Worm (Caenorhabditis elegans) whole organism, L3 larva: Measurements from ENCODE around the gene Y39A3B.8.

Experiments
- R02D3.7 ChIP-seq: fragments of 150-350 bp; optimal IDR thresholded peaks from 2 replicates; lab custom pipeline; 2014; ENCODE audit warnings: missing biosample characterization, missing genetic modification characterization
- ZK546.5 ChIP-seq: sonication (generic microtip); optimal IDR thresholded peaks from 2 replicates; lab custom pipeline; 2017; ENCODE audit warnings: missing biosample characterization, missing genetic modification characterization
- aly-2 ChIP-seq: fragments of 150-350 bp; optimal IDR thresholded peaks from 2 replicates; lab custom pipeline; 2014; ENCODE audit warnings: missing biosample characterization, missing genetic modification characterization
- ceh-16 ChIP-seq: sonication (generic microtip); optimal IDR thresholded peaks from 2 replicates; lab custom pipeline; 2017; ENCODE audit warnings: missing biosample characterization, missing genetic modification characterization
- ceh-82 ChIP-seq: fragments of 150-350 bp; optimal IDR thresholded peaks from 2 replicates; lab custom pipeline; 2014; ENCODE audit warnings: missing biosample characterization, missing genetic modification characterization
- ceh-9 ChIP-seq: sonication (generic microtip); optimal IDR thresholded peaks from 2 replicates; lab custom pipeline; 2018; ENCODE audit warnings: missing biosample characterization, missing genetic modification characterization
- daf-12 ChIP-seq: fragments of 150-350 bp; optimal IDR thresholded peaks from 2 replicates; lab custom pipeline; 2014; ENCODE audit warnings: missing biosample characterization, missing genetic modification reagents, missing genetic modification characterization
- egl-27 ChIP-seq: sonication (generic microtip); optimal IDR thresholded peaks from 4 replicates; lab custom pipeline; 2017; ENCODE audit warnings: missing biosample characterization, missing genetic modification reagents, missing genetic modification characterization
- egl-5 ChIP-seq: fragments of 150-350 bp; optimal IDR thresholded peaks from 2 replicates; lab custom pipeline; 2017; ENCODE audit warnings: missing biosample characterization, missing genetic modification reagents, missing genetic modification characterization, inconsistent platforms
- elt-1 ChIP-seq: fragments of 150-350 bp; optimal IDR thresholded peaks from 2 replicates; lab custom pipeline; 2014; ENCODE audit warnings: missing biosample characterization, missing genetic modification characterization
- elt-2 ChIP-seq: sonication (generic microtip); optimal IDR thresholded peaks from 2 replicates; lab custom pipeline; 2016; ENCODE audit warnings: missing genetic modification reagents, mild to moderate bottlenecking, missing genetic modification characterization, missing compliant biosample characterization
- elt-3 ChIP-seq, 3 experiments: fragments of 150-350 bp in 1 of 3; sonication (generic microtip) in 2 of 3; optimal IDR thresholded peaks; 2 replicates in 2 of 3; 4 replicates in 1 of 3; lab custom pipeline; 2014 to 2017; ENCODE audit warnings: missing biosample characterization in 3 of 3, missing genetic modification characterization in 3 of 3
- eor-1 ChIP-seq, 2 experiments: fragments of 150-350 bp; optimal IDR thresholded peaks; 2 replicates each; lab custom pipeline; 2014 to 2018; ENCODE audit warnings: missing biosample characterization in 2 of 2, missing genetic modification characterization in 2 of 2
- fkh-2 ChIP-seq: fragments of 150-350 bp; optimal IDR thresholded peaks from 2 replicates; lab custom pipeline; 2014; ENCODE audit warnings: missing biosample characterization, missing genetic modification reagents, missing genetic modification characterization
- hmg-11 ChIP-seq: sonication (generic microtip); optimal IDR thresholded peaks from 2 replicates; lab custom pipeline; 2016; ENCODE audit warnings: missing genetic modification characterization, missing compliant biosample characterization
- lin-39 ChIP-seq: fragments of 150-350 bp; optimal IDR thresholded peaks from 2 replicates; lab custom pipeline; 2018; ENCODE audit warnings: missing biosample characterization, missing genetic modification reagents, missing genetic modification characterization
- lsy-12 ChIP-seq: sonication (generic microtip); optimal IDR thresholded peaks from 2 replicates; lab custom pipeline; 2016; ENCODE audit warnings: mild to moderate bottlenecking, missing genetic modification characterization, missing compliant biosample characterization
- mdl-1 ChIP-seq: fragments of 150-350 bp; optimal IDR thresholded peaks from 2 replicates; lab custom pipeline; 2014; ENCODE audit warnings: missing biosample characterization, missing genetic modification characterization
- nfya-1 ChIP-seq: sonication (generic microtip); optimal IDR thresholded peaks from 2 replicates; lab custom pipeline; 2017; ENCODE audit warnings: missing genetic modification characterization, mild to moderate bottlenecking, missing compliant biosample characterization, antibody characterized with exemption, moderate library complexity; ENCODE audit not compliant: insufficient read depth
- nhr-11 ChIP-seq: fragments of 150-350 bp; optimal IDR thresholded peaks from 2 replicates; lab custom pipeline; 2014; ENCODE audit warnings: missing biosample characterization, missing genetic modification characterization
- nhr-12 ChIP-seq: fragments of 150-350 bp; optimal IDR thresholded peaks from 2 replicates; lab custom pipeline; 2014; ENCODE audit warnings: missing biosample characterization, missing genetic modification characterization
- nhr-23 ChIP-seq: fragments of 150-350 bp; optimal IDR thresholded peaks from 2 replicates; lab custom pipeline; 2014; ENCODE audit warnings: missing biosample characterization, missing genetic modification reagents, missing genetic modification characterization
- nhr-237 ChIP-seq: fragments of 150-350 bp; optimal IDR thresholded peaks from 2 replicates; lab custom pipeline; 2014; ENCODE audit warnings: missing biosample characterization, missing genetic modification characterization
- nhr-25 ChIP-seq: sonication (generic microtip); optimal IDR thresholded peaks from 2 replicates; lab custom pipeline; 2017; ENCODE audit warnings: missing biosample characterization, missing genetic modification characterization
- nhr-28 ChIP-seq: fragments of 150-350 bp; optimal IDR thresholded peaks from 2 replicates; lab custom pipeline; 2014; ENCODE audit warnings: missing biosample characterization, missing genetic modification characterization
- nhr-67 ChIP-seq: fragments of 150-350 bp; optimal IDR thresholded peaks from 2 replicates; lab custom pipeline; 2014; ENCODE audit warnings: missing biosample characterization, missing genetic modification characterization
- nhr-76 ChIP-seq: fragments of 150-350 bp; sonication (generic microtip); optimal IDR thresholded peaks from 5 replicates; lab custom pipeline; 2014; ENCODE audit warnings: missing biosample characterization, missing genetic modification characterization
- nhr-77 ChIP-seq: fragments of 150-350 bp; optimal IDR thresholded peaks from 2 replicates; lab custom pipeline; 2014; ENCODE audit warnings: missing biosample characterization, missing genetic modification characterization
- pha-4 ChIP-seq: fragments of 150-350 bp; optimal IDR thresholded peaks from 2 replicates; lab custom pipeline; 2014; ENCODE audit warnings: missing biosample characterization, missing genetic modification reagents, missing genetic modification characterization
- pqm-1 ChIP-seq: fragments of 150-350 bp; optimal IDR thresholded peaks from 2 replicates; lab custom pipeline; 2017; ENCODE audit warnings: missing biosample characterization, missing genetic modification characterization, inconsistent platforms
- sea-2 ChIP-seq: fragments of 150-350 bp; sonication (generic microtip); optimal IDR thresholded peaks from 4 replicates; lab custom pipeline; 2014; ENCODE audit warnings: missing biosample characterization, missing genetic modification reagents, missing genetic modification characterization
- skn-1 ChIP-seq: fragments of 150-350 bp; optimal IDR thresholded peaks from 2 replicates; lab custom pipeline; 2014; ENCODE audit warnings: missing biosample characterization, missing genetic modification characterization
- snpc-4 ChIP-seq: fragments of 150-350 bp; optimal IDR thresholded peaks from 2 replicates; lab custom pipeline; 2014; ENCODE audit warnings: missing biosample characterization, missing genetic modification characterization
- unc-39 ChIP-seq: sonication (generic microtip); optimal IDR thresholded peaks from 4 replicates; lab custom pipeline; 2017; ENCODE audit warnings: missing biosample characterization, missing genetic modification characterization
- unc-62 ChIP-seq: fragments of 150-350 bp; sonication (generic microtip); optimal IDR thresholded peaks from 4 replicates; lab custom pipeline; 2014; ENCODE audit warnings: missing biosample characterization, missing genetic modification reagents, missing genetic modification characterization
- zag-1 ChIP-seq: fragments of 150-350 bp; optimal IDR thresholded peaks from 2 replicates; lab custom pipeline; 2014; ENCODE audit warnings: missing biosample characterization, missing genetic modification characterization
- ztf-11 ChIP-seq: fragments of 150-350 bp; optimal IDR thresholded peaks from 2 replicates; lab custom pipeline; 2014; ENCODE audit warnings: missing biosample characterization, missing genetic modification characterization
- ztf-4 ChIP-seq: fragments of 150-350 bp; optimal IDR thresholded peaks from 2 replicates; lab custom pipeline; 2014; ENCODE audit warnings: missing biosample characterization, missing genetic modification characterization

Gene Y39A3B.8

DNA sequence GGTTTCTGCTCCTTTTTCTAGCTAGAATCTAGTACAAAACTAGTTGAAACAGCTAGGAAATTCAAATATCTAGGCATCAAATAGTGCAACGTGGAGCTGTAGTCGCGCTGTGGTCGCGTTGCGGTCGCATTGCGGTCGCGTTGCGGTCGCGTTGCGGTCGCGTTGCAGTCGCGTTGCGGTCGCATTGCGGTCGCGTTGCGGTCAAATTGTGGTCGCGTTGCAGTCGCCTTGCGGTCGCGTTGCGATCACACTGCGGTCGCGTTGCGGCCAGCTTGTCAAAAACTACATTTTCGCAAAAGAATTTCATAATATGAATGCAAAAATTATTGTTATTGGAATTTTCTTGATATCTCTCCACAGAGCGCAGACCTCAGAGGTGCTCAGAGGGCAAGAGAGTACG lies 11.8 kb upstream of the Y39A3B.8 start:
- TF ChIP-seq eor-1 (tag; optimal IDR thresholded peaks at IDR 0.05; lab: Kevin White, UChicago) (no peak), mdl-1 (tag; lab: Kevin White, UChicago) (no peak), nhr-23 (no peak), ceh-82 (tag; lab: Kevin White, UChicago) (no peak), snpc-4 (tag; lab: Kevin White, UChicago) (no peak), zag-1 (tag; lab: Kevin White, UChicago) (no peak), nhr-11 (tag; lab: Kevin White, UChicago) (no peak), nfya-1 (tag; lab: Kevin White, UChicago) (no peak), pqm-1 (no peak), egl-27 (tag; lab: Kevin White, UChicago) (no peak), aly-2 (tag; lab: Kevin White, UChicago) (no peak), nhr-67 (no peak), nhr-28 (tag; lab: Kevin White, UChicago) (no peak), skn-1 (tag; lab: Kevin White, UChicago) (no peak), ceh-9 (tag; lab: Kevin White, UChicago) (no peak)

DNA sequence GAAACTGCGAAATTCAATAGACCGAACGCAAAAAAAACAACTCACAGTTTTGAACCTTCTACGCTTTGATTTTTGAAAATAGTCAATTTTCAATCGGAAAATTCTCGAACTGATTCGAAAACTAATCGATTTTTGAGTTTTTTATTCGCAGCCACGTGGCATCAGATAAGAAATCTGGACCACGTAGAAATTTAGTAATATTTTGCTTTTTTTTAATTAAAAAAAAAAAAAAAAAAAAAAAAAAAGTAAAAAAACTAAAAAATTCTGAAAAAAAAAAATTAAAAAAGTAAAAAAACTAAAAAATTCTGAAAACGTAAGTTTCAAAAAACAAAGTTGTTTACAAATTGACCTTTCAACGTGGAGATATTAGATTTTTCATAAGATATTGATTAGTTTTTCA lies 11.2 kb upstream of the Y39A3B.8 start, which contains the start of gene R155.3:
Gene R155.3, minus strand, starts transcription at position 101 of the 400 bp plus-strand sequence.
- no peak for TF ChIP-seq unc-39

DNA sequence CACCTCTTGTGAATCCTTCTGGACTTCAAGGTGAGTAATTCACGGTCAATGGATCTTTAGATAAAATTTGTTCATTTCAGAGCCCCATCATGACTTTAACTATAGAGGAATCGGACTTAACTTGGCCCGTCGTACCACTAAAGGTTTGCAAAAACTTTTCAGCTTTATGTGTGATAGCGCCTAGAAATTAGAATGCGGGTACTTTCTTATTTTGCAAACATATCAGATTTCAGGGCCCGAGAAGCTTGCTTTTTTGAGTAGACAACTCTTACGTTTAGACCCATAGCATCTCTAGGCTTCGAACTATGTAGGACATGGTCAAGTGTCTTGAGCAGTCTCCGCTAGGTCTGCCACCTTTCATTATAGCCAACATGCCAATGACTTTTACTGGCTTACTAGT lies 10.4 kb upstream of the Y39A3B.8 start:
- TF ChIP-seq ztf-4 (tag; lab: Kevin White, UChicago) (no peak), nhr-77 (tag; lab: Kevin White, UChicago) (no peak), lsy-12 (no peak), ztf-11 (tag; lab: Kevin White, UChicago) (no peak), eor-1 (tag; optimal IDR thresholded peaks at IDR 0.05; lab: Kevin White, UChicago) (no peak), nhr-12 (no peak), sea-2 (GFP tag; lab: Kevin White, UChicago) (no peak), nhr-28 (tag; lab: Kevin White, UChicago) (no peak), ZK546.5 (tag; lab: Kevin White, UChicago) (no peak), fkh-2 (tag; lab: Kevin White, UChicago) (no peak), egl-5 (tag; lab: Kevin White, UChicago) (no peak)

DNA sequence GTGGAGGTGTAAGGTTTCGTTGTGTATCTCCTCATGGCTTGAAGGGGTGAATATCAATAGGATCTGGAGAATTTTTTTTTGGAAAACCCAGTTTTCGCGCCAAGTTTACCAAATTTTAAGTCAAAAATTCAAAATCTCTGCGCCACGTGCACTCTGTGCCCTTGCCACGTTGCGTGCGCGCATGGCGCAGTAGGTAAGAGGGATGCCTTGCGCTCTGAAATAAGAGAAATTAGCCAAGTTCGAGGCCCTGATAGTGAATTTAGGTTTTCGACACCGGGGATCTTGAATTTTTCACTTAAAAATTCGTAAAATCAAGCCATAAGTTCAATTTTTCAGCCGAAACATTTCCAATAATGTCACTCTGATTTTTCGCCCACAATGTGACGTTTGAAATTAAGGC lies 6.3 kb upstream of the Y39A3B.8 start:
- no peak for TF ChIP-seq nhr-76
- no peak for TF ChIP-seq daf-12 (tag; lab: Kevin White, UChicago)
- TF ChIP-seq ceh-82 (tag; lab: Kevin White, UChicago), result no peak
- TF ChIP-seq pha-4 (tag; lab: Kevin White, UChicago), result no peak
- no peak for TF ChIP-seq unc-62
- no peak for TF ChIP-seq ztf-4 (tag; lab: Kevin White, UChicago)
- TF ChIP-seq elt-1 (tag; lab: Kevin White, UChicago), result no peak
- TF ChIP-seq ceh-9 (tag; lab: Kevin White, UChicago), result no peak
- TF ChIP-seq mdl-1 (tag; lab: Kevin White, UChicago), result no peak
- TF ChIP-seq ceh-16, result no peak
- TF ChIP-seq elt-2 (tag; lab: Kevin White, UChicago), result no peak
- TF ChIP-seq eor-1 (tag; optimal IDR thresholded peaks at IDR 0.05; lab: Kevin White, UChicago), result no peak
- no peak for TF ChIP-seq egl-27 (tag; lab: Kevin White, UChicago)

DNA sequence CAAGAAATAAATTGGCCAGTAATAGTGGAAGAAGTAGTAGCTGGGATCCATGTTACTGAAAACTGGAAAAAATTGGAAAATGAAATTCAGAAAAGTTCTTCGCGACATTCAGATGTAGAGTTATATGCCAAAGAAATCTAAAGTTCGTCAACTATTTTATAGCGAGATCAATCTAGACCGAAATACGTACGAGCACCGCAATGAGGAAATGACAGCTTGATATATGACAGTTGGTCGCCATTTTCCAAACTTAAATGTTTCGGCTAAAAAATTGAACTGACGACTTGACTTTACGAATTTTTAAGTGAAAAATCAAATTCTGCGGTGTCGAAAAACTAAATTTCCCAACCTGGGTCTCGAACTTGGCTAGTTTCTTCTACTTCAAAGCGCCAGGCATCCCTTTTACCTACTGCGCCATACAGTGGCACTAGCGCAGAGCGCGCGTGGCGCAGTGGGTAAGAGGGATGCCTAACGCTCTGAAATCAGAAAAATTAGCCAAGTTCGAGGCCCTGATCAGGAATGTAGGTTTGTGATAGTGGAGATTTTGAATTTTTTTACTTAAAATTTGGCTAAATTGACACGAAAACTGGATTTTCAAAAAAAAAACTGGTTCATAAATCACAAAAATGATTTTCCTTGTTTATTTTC lies 5.1 kb upstream of the Y39A3B.8 start, which contains the start of gene srd-66:
Gene srd-66, minus strand, starts transcription at position 51 of the 648 bp plus-strand sequence.
- TF ChIP-seq elt-1 (tag; lab: Kevin White, UChicago) (no peak), hmg-11 (tag; lab: Kevin White, UChicago) (no peak), lin-39 (tag; lab: Kevin White, UChicago) (no peak), nhr-237 (tag; lab: Kevin White, UChicago) (no peak), R02D3.7 (tag; lab: Kevin White, UChicago) (no peak), elt-3 (tag; optimal IDR thresholded peaks at IDR 0.05; lab: Kevin White, UChicago) (no peak), nhr-23 (no peak), lsy-12 (no peak), nhr-25 (tag; lab: Kevin White, UChicago) (no peak), egl-5 (tag; lab: Kevin White, UChicago) (no peak)
